Worm (Caenorhabditis elegans) whole organism, L1 larva: ENCODE results near the gene zipt-17.

Experiments
- C04F5.9 ChIP-seq: sonication (generic microtip); optimal IDR thresholded peaks from 2 replicates; lab custom pipeline; 2016; ENCODE audit warnings: missing genetic modification characterization, missing compliant biosample characterization
- C16A3.4 ChIP-seq: fragments of 150-350 bp; optimal IDR thresholded peaks from 2 replicates; lab custom pipeline; 2014; ENCODE audit warnings: missing biosample characterization, missing genetic modification characterization
- C34B4.2 ChIP-seq: sonication (generic microtip); optimal IDR thresholded peaks from 2 replicates; lab custom pipeline; 2017; ENCODE audit warnings: mild to moderate bottlenecking, missing genetic modification characterization, missing compliant biosample characterization
- F16B12.6 ChIP-seq: fragments of 150-350 bp; optimal IDR thresholded peaks from 2 replicates; lab custom pipeline; 2014; ENCODE audit warnings: missing biosample characterization, missing genetic modification characterization
- Y116A8C.19 ChIP-seq: sonication (generic microtip); optimal IDR thresholded peaks from 2 replicates; lab custom pipeline; 2016; ENCODE audit warnings: missing compliant biosample characterization, missing genetic modification characterization, borderline replicate concordance
- aha-1 ChIP-seq: fragments of 150-350 bp; optimal IDR thresholded peaks from 2 replicates; lab custom pipeline; 2014; ENCODE audit warnings: missing biosample characterization, missing genetic modification characterization
- blmp-1 ChIP-seq: fragments of 150-350 bp; optimal IDR thresholded peaks from 2 replicates; lab custom pipeline; 2014; ENCODE audit warnings: missing biosample characterization, missing genetic modification characterization
- ceh-63 ChIP-seq: fragments of 200-800 bp; sonication (Bioruptor generic); optimal IDR thresholded peaks from 2 replicates; lab custom pipeline; 2018; ENCODE audit warnings: mild to moderate bottlenecking, missing genetic modification characterization, missing compliant biosample characterization
- ces-1 ChIP-seq: fragments of 150-350 bp; optimal IDR thresholded peaks from 2 replicates; lab custom pipeline; 2014; ENCODE audit warnings: missing biosample characterization, missing genetic modification reagents, missing genetic modification characterization
- dpl-1 ChIP-seq, 3 experiments: fragments of 150-350 bp in 2 of 3; sonication (generic microtip) in 1 of 3; optimal IDR thresholded peaks; 2 replicates each; lab custom pipeline; 2014 to 2017; ENCODE audit warnings: missing biosample characterization in 3 of 3, missing genetic modification characterization in 3 of 3, missing genetic modification reagents in 3 of 3
- dsc-1 ChIP-seq: sonication (generic microtip); optimal IDR thresholded peaks from 2 replicates; lab custom pipeline; 2016; ENCODE audit warnings: mild to moderate bottlenecking, missing genetic modification characterization, missing compliant biosample characterization
- efl-1 ChIP-seq, 4 experiments: fragments of 150-350 bp; optimal IDR thresholded peaks in 3 of 4; peaks in 1 of 4; 1 replicate in 1 of 4; 2 replicates in 3 of 4; lab custom pipeline; 2014; ENCODE audit warnings: missing biosample characterization in 2 of 4, missing genetic modification characterization in 2 of 4, missing genetic modification reagents in 2 of 4
- egl-27 ChIP-seq, 2 experiments: fragments of 150-350 bp in 1 of 2; sonication (generic microtip); optimal IDR thresholded peaks; 3 replicates each; lab custom pipeline; 2017 to 2018; ENCODE audit warnings: missing biosample characterization in 2 of 2, missing genetic modification characterization in 2 of 2, missing genetic modification reagents in 2 of 2
- ets-5 ChIP-seq: fragments of 200-800 bp; sonication (Bioruptor generic); IDR thresholded peaks from 2 replicates; pipeline ENCODE4 v1.3.6; 2022; ENCODE audit warnings: missing genetic modification characterization, missing compliant biosample characterization
- fkh-4 ChIP-seq: sonication (generic microtip); optimal IDR thresholded peaks from 2 replicates; lab custom pipeline; 2016; ENCODE audit warnings: missing compliant biosample characterization, missing genetic modification characterization, borderline replicate concordance
- grh-1 ChIP-seq: fragments of 200-800 bp; sonication (Bioruptor generic); IDR thresholded peaks from 2 replicates; pipeline ENCODE4 v1.3.6; 2022; ENCODE audit warnings: missing genetic modification reagents, missing genetic modification characterization, missing compliant biosample characterization
- irx-1 ChIP-seq: sonication (generic microtip); optimal IDR thresholded peaks from 2 replicates; lab custom pipeline; 2016; ENCODE audit warnings: missing genetic modification characterization, missing compliant biosample characterization
- jun-1 ChIP-seq: fragments of 150-350 bp; optimal IDR thresholded peaks from 2 replicates; lab custom pipeline; 2014; ENCODE audit warnings: missing biosample characterization, missing genetic modification reagents, missing genetic modification characterization
- lin-13 ChIP-seq: fragments of 150-350 bp; optimal IDR thresholded peaks from 2 replicates; lab custom pipeline; 2014; ENCODE audit warnings: missing biosample characterization, missing genetic modification reagents, missing genetic modification characterization
- lin-14 ChIP-seq: fragments of 200-800 bp; sonication (Bioruptor generic); optimal IDR thresholded peaks from 2 replicates; lab custom pipeline; 2018; ENCODE audit warnings: mild to moderate bottlenecking, missing genetic modification characterization, moderate library complexity, missing compliant biosample characterization
- lir-3 ChIP-seq: sonication (generic microtip); optimal IDR thresholded peaks from 2 replicates; lab custom pipeline; 2016; ENCODE audit warnings: mild to moderate bottlenecking, missing genetic modification characterization, moderate library complexity, missing compliant biosample characterization; ENCODE audit not compliant: poor library complexity
- lsy-2 ChIP-seq, 2 experiments: fragments of 150-350 bp; optimal IDR thresholded peaks; 2 replicates each; lab custom pipeline; 2014; ENCODE audit warnings: missing biosample characterization in 2 of 2, missing genetic modification characterization in 2 of 2
- mab-9 ChIP-seq: fragments of 200-800 bp; sonication (Bioruptor generic); IDR thresholded peaks from 2 replicates; pipeline ENCODE4 v1.3.6; 2022; ENCODE audit warnings: missing genetic modification reagents, missing genetic modification characterization, missing compliant biosample characterization
- mdl-1 ChIP-seq, 2 experiments: fragments of 150-350 bp; optimal IDR thresholded peaks; 2 replicates each; lab custom pipeline; 2014 to 2017; ENCODE audit warnings: missing biosample characterization in 2 of 2, missing genetic modification characterization in 2 of 2, inconsistent platforms in 1 of 2
- nhr-11 ChIP-seq: fragments of 150-350 bp; optimal IDR thresholded peaks from 2 replicates; lab custom pipeline; 2014; ENCODE audit warnings: missing biosample characterization, missing genetic modification characterization
- nhr-12 ChIP-seq: sonication (generic microtip); optimal IDR thresholded peaks from 2 replicates; lab custom pipeline; 2017; ENCODE audit warnings: missing biosample characterization, missing genetic modification characterization
- nhr-20 ChIP-seq: sonication (generic microtip); optimal IDR thresholded peaks from 2 replicates; lab custom pipeline; 2016; ENCODE audit warnings: mild to moderate bottlenecking, missing genetic modification characterization, missing compliant biosample characterization
- nhr-47 ChIP-seq: sonication (generic microtip); optimal IDR thresholded peaks from 2 replicates; lab custom pipeline; 2016; ENCODE audit warnings: mild to moderate bottlenecking, missing genetic modification characterization, moderate library complexity, missing compliant biosample characterization
- nhr-76 ChIP-seq: sonication (generic microtip); optimal IDR thresholded peaks from 2 replicates; lab custom pipeline; 2017; ENCODE audit warnings: missing biosample characterization, missing genetic modification characterization
- nhr-77 ChIP-seq: fragments of 150-350 bp; optimal IDR thresholded peaks from 2 replicates; lab custom pipeline; 2014; ENCODE audit warnings: missing biosample characterization, missing genetic modification characterization
- nhr-84 ChIP-seq: sonication (generic microtip); optimal IDR thresholded peaks from 2 replicates; lab custom pipeline; 2017; ENCODE audit warnings: missing biosample characterization, missing genetic modification characterization
- nhr-85 ChIP-seq: sonication (generic microtip); peaks from one replicate; lab custom pipeline; 2016; ENCODE audit warnings: missing genetic modification characterization, inconsistent platforms, missing compliant biosample characterization
- pag-3 ChIP-seq: sonication (generic microtip); optimal IDR thresholded peaks from 2 replicates; lab custom pipeline; 2017; ENCODE audit warnings: missing genetic modification characterization, mild to moderate bottlenecking, missing compliant biosample characterization, antibody characterized with exemption, borderline replicate concordance; ENCODE audit not compliant: insufficient read depth
- pax-3 ChIP-seq: fragments of 200-800 bp; sonication (Bioruptor generic); optimal IDR thresholded peaks from 2 replicates; lab custom pipeline; 2018; ENCODE audit warnings: mild to moderate bottlenecking, missing genetic modification characterization, moderate library complexity, missing compliant biosample characterization
- pqm-1 ChIP-seq: sonication (generic microtip); optimal IDR thresholded peaks from 3 replicates; lab custom pipeline; 2017; ENCODE audit warnings: missing biosample characterization, missing genetic modification characterization
- rnt-1 ChIP-seq: sonication (generic microtip); optimal IDR thresholded peaks from 2 replicates; lab custom pipeline; 2016; ENCODE audit warnings: mild to moderate bottlenecking, missing genetic modification characterization, moderate library complexity, missing compliant biosample characterization
- skn-1 ChIP-seq: fragments of 150-350 bp; optimal IDR thresholded peaks from 2 replicates; lab custom pipeline; 2014; ENCODE audit warnings: missing biosample characterization, missing genetic modification characterization
- snpc-4 ChIP-seq: fragments of 150-350 bp; optimal IDR thresholded peaks from 2 replicates; lab custom pipeline; 2014; ENCODE audit warnings: missing biosample characterization, missing genetic modification characterization
- snu-23 ChIP-seq: sonication (generic microtip); optimal IDR thresholded peaks from 2 replicates; lab custom pipeline; 2016; ENCODE audit warnings: missing genetic modification characterization, missing compliant biosample characterization
- sup-37 ChIP-seq: fragments of 200-800 bp; sonication (Bioruptor generic); optimal IDR thresholded peaks from 2 replicates; lab custom pipeline; 2018; ENCODE audit warnings: mild to moderate bottlenecking, missing genetic modification characterization, missing compliant biosample characterization
- swsn-7 ChIP-seq: sonication (generic microtip); optimal IDR thresholded peaks from 2 replicates; lab custom pipeline; 2016; ENCODE audit warnings: missing genetic modification characterization, missing compliant biosample characterization
- tbx-2 ChIP-seq: sonication (generic microtip); optimal IDR thresholded peaks from 2 replicates; lab custom pipeline; 2016; ENCODE audit warnings: missing genetic modification characterization, missing compliant biosample characterization
- unc-130 ChIP-seq: fragments of 150-350 bp; optimal IDR thresholded peaks from 2 replicates; lab custom pipeline; 2017; ENCODE audit warnings: missing biosample characterization, missing genetic modification characterization, inconsistent platforms
- unc-30 ChIP-seq: sonication (generic microtip); optimal IDR thresholded peaks from 2 replicates; lab custom pipeline; 2017; ENCODE audit warnings: missing biosample characterization, missing genetic modification characterization
- unc-62 ChIP-seq: fragments of 150-350 bp; optimal IDR thresholded peaks from 2 replicates; lab custom pipeline; 2014; ENCODE audit warnings: missing biosample characterization, missing genetic modification reagents, missing genetic modification characterization
- zag-1 ChIP-seq: fragments of 150-350 bp; optimal IDR thresholded peaks from 2 replicates; lab custom pipeline; 2014; ENCODE audit warnings: missing biosample characterization, missing genetic modification characterization
- zip-4 ChIP-seq: fragments of 200-800 bp; sonication (Bioruptor generic); optimal IDR thresholded peaks from 2 replicates; lab custom pipeline; 2018; ENCODE audit warnings: mild to moderate bottlenecking, missing genetic modification characterization, moderate library complexity, missing compliant biosample characterization
- ztf-11 ChIP-seq, 2 experiments: sonication (generic microtip); optimal IDR thresholded peaks; 2 replicates each; lab custom pipeline; 2016 to 2017; ENCODE audit warnings: missing genetic modification characterization in 2 of 2, missing biosample characterization in 1 of 2, missing compliant biosample characterization in 1 of 2
- ztf-4 ChIP-seq: fragments of 150-350 bp; optimal IDR thresholded peaks from 2 replicates; lab custom pipeline; 2014; ENCODE audit warnings: missing biosample characterization, missing genetic modification characterization

zipt-17 gene

ce11 chrIV:17380061-17380680 is 13.0 kb upstream of the zipt-17 start, which contains the start of the genes C30H6.9 and dlat-2 (continued):
- TF ChIP-seq swsn-7 (tag; lab: Kevin White, UChicago) (no peak), snpc-4 (tag; lab: Kevin White, UChicago) (no peak), fkh-4 (no peak), pqm-1 (tag; lab: Kevin White, UChicago) (no peak), zip-4 (GFP tag; lab: Kevin White, UChicago) (no peak), dpl-1 (GFP tag; optimal IDR thresholded peaks at IDR 0.05; lab: Kevin White, UChicago) (peak in 2 of 3 experiments; percentile 21 to 49), dsc-1 (no peak), grh-1 (GFP tag; lab: Robert Waterston, UW) (no peak), unc-30 (no peak), irx-1 (no peak), aha-1 (no peak), sup-37 (GFP tag; lab: Kevin White, UChicago) (no peak), skn-1 (peak; percentile 3), rnt-1 (tag; lab: Kevin White, UChicago) (no peak), lsy-2 (tag; optimal IDR thresholded peaks at IDR 0.05; lab: Kevin White, UChicago) (peak; percentile 19 to 50), nhr-85 (no peak), unc-130 (tag; lab: Kevin White, UChicago) (no peak), nhr-20 (peak; percentile 22), pag-3 (tag; lab: Kevin White, UChicago) (no peak), Y116A8C.19 (tag; lab: Kevin White, UChicago) (no peak), efl-1 (optimal IDR thresholded peaks at IDR 0.05; lab: Kevin White, UChicago) (peak; percentile 20 to 25), efl-1 (GFP tag; optimal IDR thresholded peaks at IDR 0.05 in 1 of 2; lab: Kevin White, UChicago) (peak in 1 of 2 experiments; percentile 35), nhr-77 (tag; lab: Kevin White, UChicago) (no peak), nhr-11 (tag; lab: Kevin White, UChicago) (no peak), nhr-84 (tag; lab: Kevin White, UChicago) (no peak), tbx-2 (tag; lab: Kevin White, UChicago) (no peak), ztf-11 (tag; optimal IDR thresholded peaks at IDR 0.05; lab: Kevin White, UChicago) (no peak), C04F5.9 (tag; lab: Kevin White, UChicago) (no peak), ztf-4 (tag; lab: Kevin White, UChicago) (no peak), snu-23 (GFP tag; lab: Kevin White, UChicago) (peak; percentile 15), mdl-1 (tag; optimal IDR thresholded peaks at IDR 0.05; lab: Kevin White, UChicago) (no peak), lin-13 (no peak), ets-5 (GFP tag; lab: Robert Waterston, UW) (no peak), nhr-12 (tag; lab: Kevin White, UChicago) (no peak), nhr-47 (peak; percentile 24), jun-1 (tag; lab: Kevin White, UChicago) (no peak), ces-1 (GFP tag; lab: Kevin White, UChicago) (no peak), F16B12.6 (tag; lab: Kevin White, UChicago) (no peak), lin-14 (GFP tag; lab: Kevin White, UChicago) (no peak), C34B4.2 (tag; lab: Kevin White, UChicago) (no peak), unc-62 (GFP tag; lab: Kevin White, UChicago) (no peak), C16A3.4 (tag; lab: Kevin White, UChicago) (peak; percentile 11), pax-3 (no peak), nhr-76 (tag; lab: Kevin White, UChicago) (no peak), mab-9 (GFP tag; lab: Robert Waterston, UW) (no peak), blmp-1 (tag; lab: Kevin White, UChicago) (peak; percentile 46), lir-3 (tag; lab: Kevin White, UChicago) (no peak), egl-27 (tag; optimal IDR thresholded peaks at IDR 0.05; lab: Kevin White, UChicago) (no peak), ceh-63 (GFP tag; lab: Kevin White, UChicago) (no peak), zag-1 (tag; lab: Kevin White, UChicago) (no peak)
- TF ChIP-seq, all 84 proteins: peak for 12
